Fruit fly (Drosophila melanogaster): ENCODE results near the gene CG7878.

DNA sequence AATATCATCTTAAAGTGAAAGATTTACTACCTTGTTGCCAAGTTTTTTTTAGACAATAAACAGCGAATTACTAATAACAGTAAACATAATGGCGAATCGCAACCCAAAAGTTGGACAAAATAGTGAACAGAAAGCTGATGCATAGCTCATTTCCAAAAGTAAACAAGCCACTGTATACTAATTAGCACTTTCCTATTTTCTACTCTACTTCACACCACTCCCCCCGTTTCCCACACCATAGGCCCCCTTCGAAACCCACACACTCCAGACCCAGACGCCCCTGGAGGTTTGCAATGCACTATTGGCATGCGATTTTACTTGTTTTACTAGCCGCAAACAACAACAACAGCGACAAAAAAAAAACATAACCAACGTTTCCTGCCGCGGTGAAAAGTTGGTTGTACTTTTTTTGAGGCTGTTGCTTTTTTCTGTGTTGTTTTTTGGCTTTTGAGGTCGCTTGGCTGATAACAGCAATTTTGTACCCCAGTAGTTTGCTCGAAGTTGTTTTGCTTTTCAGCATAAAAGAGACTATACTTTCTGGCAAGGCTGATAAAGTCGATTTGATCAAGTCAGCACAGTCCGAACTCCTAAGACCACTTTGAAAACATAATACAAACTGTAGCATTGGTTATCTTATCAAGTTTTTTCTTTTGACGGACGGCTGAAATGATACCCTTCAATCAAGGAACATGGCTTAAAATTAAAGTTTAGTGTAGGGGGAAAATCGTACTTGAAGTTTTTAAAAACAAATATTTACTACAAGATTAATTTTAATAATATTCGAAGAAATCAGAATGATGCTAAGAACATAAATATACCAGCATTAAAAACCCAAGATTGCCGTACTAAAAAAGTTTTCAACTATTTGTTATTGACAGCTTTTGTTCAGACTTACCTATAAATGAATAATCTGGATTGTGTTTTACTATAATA is 15.3 kb upstream of the CG7878 start:
- TF ChIP-seq usp (GFP tag; optimal IDR thresholded peaks at IDR 0.05) (no peak), CG8478 (optimal IDR thresholded peaks at IDR 0.05) (no peak), psq (optimal IDR thresholded peaks at IDR 0.05) (no peak), EcR (GFP tag; optimal IDR thresholded peaks at IDR 0.05) (no peak)

Data from whole organism.